Worm (Caenorhabditis elegans) whole organism, mixed stage, embryonic: ENCODE measurements around the gene F21D9.2.
"Not testable (repeated sequence)": the region's sequence is repeated elsewhere in the genome, so short reads cannot be mapped to it uniquely, and the experiment has no call there.

ENCODE experiments used
- M03D4.4 ChIP-seq: sonication (generic microtip); optimal IDR thresholded peaks from 2 replicates; lab custom pipeline; 2017; ENCODE audit warnings: mild to moderate bottlenecking, missing genetic modification characterization, missing compliant biosample characterization
- blmp-1 ChIP-seq: fragments of 150-350 bp; optimal IDR thresholded peaks from 2 replicates; lab custom pipeline; 2014; ENCODE audit warnings: missing biosample characterization, missing genetic modification characterization
- ceh-39 ChIP-seq: fragments of 150-350 bp; optimal IDR thresholded peaks from 2 replicates; lab custom pipeline; 2014; ENCODE audit warnings: missing biosample characterization, missing genetic modification characterization
- ceh-43 ChIP-seq: fragments of 200-800 bp; sonication (Bioruptor generic); optimal IDR thresholded peaks from 2 replicates; lab custom pipeline; 2018; ENCODE audit warnings: mild to moderate bottlenecking, missing genetic modification characterization, moderate library complexity, missing compliant biosample characterization
- ceh-83 ChIP-seq: fragments of 200-800 bp; sonication (Bioruptor generic); optimal IDR thresholded peaks from 2 replicates; lab custom pipeline; 2018; ENCODE audit warnings: mild to moderate bottlenecking, missing genetic modification characterization, missing compliant biosample characterization
- cnd-1 ChIP-seq: fragments of 200-800 bp; sonication (Bioruptor generic); optimal IDR thresholded peaks from 2 replicates; lab custom pipeline; 2018; ENCODE audit warnings: mild to moderate bottlenecking, missing genetic modification characterization, missing compliant biosample characterization
- elt-1 ChIP-seq: sonication (generic microtip); optimal IDR thresholded peaks from 2 replicates; lab custom pipeline; 2017; ENCODE audit warnings: missing genetic modification characterization, mild to moderate bottlenecking, missing compliant biosample characterization, antibody characterized with exemption, moderate library complexity, borderline replicate concordance; ENCODE audit not compliant: insufficient read depth
- elt-3 ChIP-seq: fragments of 150-350 bp; optimal IDR thresholded peaks from 2 replicates; lab custom pipeline; 2014; ENCODE audit warnings: missing biosample characterization, missing genetic modification characterization
- hlh-1 ChIP-seq: fragments of 150-350 bp; optimal IDR thresholded peaks from 2 replicates; lab custom pipeline; 2014; ENCODE audit warnings: missing biosample characterization, missing genetic modification reagents, missing genetic modification characterization
- lin-13 ChIP-seq: fragments of 150-350 bp; optimal IDR thresholded peaks from 2 replicates; lab custom pipeline; 2014; ENCODE audit warnings: missing biosample characterization, missing genetic modification characterization
- lsy-2 ChIP-seq: fragments of 150-350 bp; optimal IDR thresholded peaks from 2 replicates; lab custom pipeline; 2014; ENCODE audit warnings: missing biosample characterization, missing genetic modification characterization
- mab-5 ChIP-seq: fragments of 150-350 bp; optimal IDR thresholded peaks from 2 replicates; lab custom pipeline; 2014; ENCODE audit warnings: missing biosample characterization, missing genetic modification characterization
- mep-1 ChIP-seq: fragments of 150-350 bp; optimal IDR thresholded peaks from 2 replicates; lab custom pipeline; 2017; ENCODE audit warnings: missing biosample characterization, missing genetic modification reagents, missing genetic modification characterization, inconsistent platforms
- mls-2 ChIP-seq: sonication (generic microtip); optimal IDR thresholded peaks from 2 replicates; lab custom pipeline; 2016; ENCODE audit warnings: mild to moderate bottlenecking, missing genetic modification characterization, moderate library complexity, missing compliant biosample characterization
- nhr-2 ChIP-seq: fragments of 150-350 bp; optimal IDR thresholded peaks from 2 replicates; lab custom pipeline; 2014; ENCODE audit warnings: missing biosample characterization, missing genetic modification characterization
- nhr-237 ChIP-seq: fragments of 150-350 bp; optimal IDR thresholded peaks from 2 replicates; lab custom pipeline; 2014; ENCODE audit warnings: missing biosample characterization, missing genetic modification characterization
- nhr-28 ChIP-seq: fragments of 150-350 bp; optimal IDR thresholded peaks from 2 replicates; lab custom pipeline; 2014; ENCODE audit warnings: missing biosample characterization, missing genetic modification characterization
- nhr-76 ChIP-seq: sonication (generic microtip); optimal IDR thresholded peaks from 2 replicates; lab custom pipeline; 2017; ENCODE audit warnings: missing biosample characterization, missing genetic modification characterization
- sem-2 ChIP-seq: fragments of 200-800 bp; sonication (Bioruptor generic); optimal IDR thresholded peaks from 2 replicates; lab custom pipeline; 2018; ENCODE audit warnings: mild to moderate bottlenecking, missing genetic modification characterization, missing compliant biosample characterization
- snpc-4 ChIP-seq: fragments of 150-350 bp; optimal IDR thresholded peaks from 2 replicates; lab custom pipeline; 2014; ENCODE audit warnings: missing biosample characterization, missing genetic modification characterization
- sptf-1 ChIP-seq: sonication (generic microtip); optimal IDR thresholded peaks from 2 replicates; lab custom pipeline; 2017; ENCODE audit warnings: mild to moderate bottlenecking, missing genetic modification characterization, moderate library complexity, missing compliant biosample characterization
- tbx-8 ChIP-seq: fragments of 200-800 bp; sonication (Bioruptor generic); optimal IDR thresholded peaks from 2 replicates; lab custom pipeline; 2018; ENCODE audit warnings: mild to moderate bottlenecking, missing genetic modification characterization, moderate library complexity, missing compliant biosample characterization
- unc-120 ChIP-seq: sonication (generic microtip); optimal IDR thresholded peaks from 2 replicates; lab custom pipeline; 2017; ENCODE audit warnings: missing genetic modification characterization, missing compliant biosample characterization; ENCODE audit not compliant: poor library complexity, severe bottlenecking
- unc-39 ChIP-seq: fragments of 150-350 bp; optimal IDR thresholded peaks from 2 replicates; lab custom pipeline; 2014; ENCODE audit warnings: missing biosample characterization, missing genetic modification characterization
- unc-62 ChIP-seq: fragments of 150-350 bp; optimal IDR thresholded peaks from 2 replicates; lab custom pipeline; 2014; ENCODE audit warnings: missing biosample characterization, missing genetic modification reagents, missing genetic modification characterization
- zip-8 ChIP-seq: fragments of 150-350 bp; optimal IDR thresholded peaks from 2 replicates; lab custom pipeline; 2014; ENCODE audit warnings: missing biosample characterization, missing genetic modification characterization
- ztf-11 ChIP-seq: fragments of 150-350 bp; optimal IDR thresholded peaks from 2 replicates; lab custom pipeline; 2014; ENCODE audit warnings: missing biosample characterization, missing genetic modification characterization

The F21D9.2 gene

DNA sequence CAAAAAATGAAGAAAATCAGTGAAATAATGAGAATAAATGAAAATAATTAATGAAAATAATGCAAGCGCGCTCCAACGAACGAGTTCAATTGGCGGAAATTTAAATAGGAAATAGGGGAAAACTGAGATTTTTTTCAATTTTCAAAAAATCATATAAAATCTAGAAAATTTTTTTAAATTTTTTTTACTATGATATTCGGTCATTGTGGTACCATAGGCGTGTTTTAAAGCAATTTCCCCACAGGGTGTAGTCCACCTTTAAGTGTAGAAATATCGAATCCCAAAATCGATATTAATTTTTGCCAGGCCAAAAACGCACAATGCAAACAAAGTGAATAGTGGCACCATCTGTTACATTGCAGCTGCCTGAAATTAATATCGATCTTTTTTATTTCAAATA is 1.9 kb upstream of the F21D9.2 start, which contains the start of gene F21D9.1:
Gene F21D9.1 (plus strand): TSS at position 301 of the 400 bp plus-strand sequence.
- TF ChIP-seq mab-5 (tag; lab: Kevin White, UChicago); zip-8 (tag; lab: Kevin White, UChicago); cnd-1: not testable (repeated sequence)

DNA sequence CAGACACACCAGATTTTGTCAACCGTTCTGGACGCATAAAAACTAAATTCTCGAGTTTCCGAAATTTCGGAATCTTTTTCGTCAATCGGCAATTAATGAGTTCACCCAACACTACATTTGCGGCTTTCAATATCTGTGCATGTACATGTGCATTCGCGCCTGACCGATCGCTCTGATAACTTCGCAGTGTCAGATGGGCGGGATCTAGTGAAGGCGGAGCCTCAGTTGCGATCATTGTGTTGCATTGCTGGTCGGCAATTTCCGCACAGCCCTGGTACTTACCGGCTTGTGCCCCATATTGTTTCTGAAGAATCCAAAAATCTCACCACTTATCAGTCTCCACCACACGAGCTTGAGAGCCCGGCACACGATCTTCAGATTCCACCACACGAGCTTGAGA is 1.6 kb downstream of the F21D9.2 start:
- TF ChIP-seq M03D4.4 (tag; lab: Kevin White, UChicago) (no peak), ztf-11 (tag; lab: Kevin White, UChicago) (no peak), lsy-2 (tag; lab: Kevin White, UChicago) (no peak), sptf-1 (no peak), nhr-28 (tag; lab: Kevin White, UChicago) (no peak), lin-13 (tag; lab: Kevin White, UChicago) (no peak), blmp-1 (tag; lab: Kevin White, UChicago) (no peak)

DNA sequence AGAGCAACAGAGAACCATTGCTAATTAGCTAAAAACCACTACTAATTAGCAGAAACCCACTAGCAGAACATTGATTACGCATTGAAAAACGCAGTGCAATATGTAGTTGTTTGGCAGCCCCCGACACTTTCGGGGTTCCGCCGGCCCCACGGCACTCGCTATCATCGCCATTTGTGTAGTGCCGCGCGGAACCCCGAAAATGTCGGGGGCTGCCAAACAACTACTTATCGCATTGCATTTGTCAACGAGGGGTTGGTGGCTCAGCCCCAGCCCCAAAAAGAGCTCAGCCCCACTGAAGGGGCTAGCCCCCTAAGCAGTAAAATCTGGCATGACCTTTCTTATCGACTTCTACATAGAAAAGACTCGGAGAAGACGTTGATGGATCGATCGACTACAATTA is 2.8 kb downstream of the F21D9.2 start:
- no peak for TF ChIP-seq sem-2 (GFP tag; lab: Kevin White, UChicago)
- no peak for TF ChIP-seq ceh-83 (GFP tag; lab: Kevin White, UChicago)
- TF ChIP-seq nhr-237 (tag; lab: Kevin White, UChicago) = no peak
- no peak for TF ChIP-seq mab-5 (tag; lab: Kevin White, UChicago)
- no peak for TF ChIP-seq nhr-2 (tag; lab: Kevin White, UChicago)
- TF ChIP-seq, all 35 proteins: peak for 0

DNA sequence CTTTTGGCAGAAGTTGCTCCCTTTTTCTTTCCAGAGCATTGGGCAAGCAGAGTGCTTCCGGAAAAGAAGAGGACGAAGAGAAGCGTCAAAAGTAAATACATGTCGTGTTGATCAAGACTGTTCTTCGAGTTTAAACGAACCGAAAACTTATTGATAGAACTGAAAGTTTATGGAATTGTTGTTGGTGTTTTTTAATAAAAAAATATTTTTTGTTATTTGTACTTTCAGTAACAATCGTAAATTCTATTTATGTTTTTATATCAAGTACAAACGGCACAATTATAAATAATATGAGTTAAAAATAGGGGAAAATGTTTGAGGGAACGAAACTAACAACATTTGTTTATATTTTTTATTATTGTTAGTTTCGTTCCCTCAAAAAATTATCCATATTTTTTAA is 4.6 kb downstream of the F21D9.2 start, which contains the start of gene F21D9.3:
Gene F21D9.3 (minus strand): TSS at position 101 of the 400 bp plus-strand sequence.
- TF ChIP-seq ceh-83 (GFP tag; lab: Kevin White, UChicago) (no peak), ceh-43 (GFP tag; lab: Kevin White, UChicago) (no peak), nhr-76 (tag; lab: Kevin White, UChicago) (no peak), elt-1 (tag; lab: Kevin White, UChicago) (no peak)

DNA sequence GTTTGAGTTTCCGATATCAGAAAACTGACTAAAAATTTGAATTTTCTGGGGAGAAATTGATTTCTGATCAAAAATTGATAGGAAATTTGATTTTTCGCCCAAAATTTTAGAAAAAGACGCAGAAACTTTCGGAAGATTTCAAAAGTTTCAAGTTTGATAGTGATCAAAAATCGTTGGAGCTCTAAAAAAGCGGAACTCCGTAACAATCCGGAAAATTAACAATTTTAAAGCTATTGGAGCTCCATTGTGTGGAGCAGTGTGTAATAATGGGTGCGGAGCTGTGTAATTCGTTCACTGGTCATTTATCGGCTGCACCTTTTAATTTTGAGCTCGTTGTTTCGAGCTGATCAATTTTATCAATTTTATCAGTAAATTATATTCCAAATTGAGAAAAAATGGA is 8.7 kb downstream of the F21D9.2 start, which contains the start of gene F21D9.4:
Gene F21D9.4 (plus strand): TSS at position 301 of the 400 bp plus-strand sequence.
- no peak for TF ChIP-seq mls-2 (tag; lab: Kevin White, UChicago)
- TF ChIP-seq ceh-39 (tag; lab: Kevin White, UChicago) = no peak
- no peak for TF ChIP-seq ceh-43 (GFP tag; lab: Kevin White, UChicago)
- TF ChIP-seq elt-3 (tag; lab: Kevin White, UChicago) = no peak
- no peak for TF ChIP-seq tbx-8 (GFP tag; lab: Kevin White, UChicago)
- TF ChIP-seq elt-1 (tag; lab: Kevin White, UChicago) = no peak
- no peak for TF ChIP-seq lsy-2 (tag; lab: Kevin White, UChicago)
- no peak for TF ChIP-seq blmp-1 (tag; lab: Kevin White, UChicago)
- no peak for TF ChIP-seq M03D4.4 (tag; lab: Kevin White, UChicago)
- no peak for TF ChIP-seq hlh-1 (tag; lab: Kevin White, UChicago)
- TF ChIP-seq unc-39 (tag; lab: Kevin White, UChicago) = no peak
- no peak for TF ChIP-seq sem-2 (GFP tag; lab: Kevin White, UChicago)
- TF ChIP-seq ceh-83 (GFP tag; lab: Kevin White, UChicago) = no peak
- no peak for TF ChIP-seq nhr-28 (tag; lab: Kevin White, UChicago)
- no peak for TF ChIP-seq nhr-2 (tag; lab: Kevin White, UChicago)
- TF ChIP-seq zip-8 (tag; lab: Kevin White, UChicago) = no peak
- TF ChIP-seq, all 35 proteins: peak for 0

DNA sequence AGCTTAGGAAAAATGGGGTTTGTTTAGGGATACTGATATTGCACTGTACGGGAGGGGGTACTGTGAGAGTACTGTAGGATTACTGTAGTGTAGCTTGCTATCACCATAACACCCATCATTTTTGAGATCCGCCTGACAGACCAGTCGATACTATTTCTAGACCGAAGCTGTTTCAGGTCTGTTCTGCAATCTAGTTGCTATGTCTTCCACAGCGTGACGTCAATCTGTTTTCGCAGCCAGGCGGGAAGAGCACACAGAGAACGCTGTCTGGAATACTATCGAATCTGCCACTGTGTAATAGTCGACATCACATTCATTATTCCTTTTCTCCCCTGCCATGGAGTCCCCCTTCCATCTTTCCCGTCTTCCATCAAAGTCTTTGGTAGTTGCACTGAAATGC is 10.4 kb downstream of the F21D9.2 start, which contains the start of gene F21D9.11:
Gene F21D9.11 (plus strand): TSS at position 301 of the 400 bp plus-strand sequence.
- TF ChIP-seq zip-8 (tag; lab: Kevin White, UChicago) = no peak
- TF ChIP-seq mls-2 (tag; lab: Kevin White, UChicago) = no peak
- TF ChIP-seq mab-5 (tag; lab: Kevin White, UChicago) = no peak
- TF ChIP-seq elt-3 (tag; lab: Kevin White, UChicago) = no peak
- TF ChIP-seq tbx-8 (GFP tag; lab: Kevin White, UChicago) = no peak
- TF ChIP-seq ceh-83 (GFP tag; lab: Kevin White, UChicago) = no peak
- no peak for TF ChIP-seq hlh-1 (tag; lab: Kevin White, UChicago)
- TF ChIP-seq nhr-2 (tag; lab: Kevin White, UChicago) = no peak
- TF ChIP-seq lsy-2 (tag; lab: Kevin White, UChicago) = no peak
- TF ChIP-seq cnd-1 = no peak
- TF ChIP-seq ceh-43 (GFP tag; lab: Kevin White, UChicago) = no peak
- TF ChIP-seq nhr-28 (tag; lab: Kevin White, UChicago) = no peak
- TF ChIP-seq elt-1 (tag; lab: Kevin White, UChicago) = no peak
- TF ChIP-seq snpc-4 = no peak
- TF ChIP-seq mep-1 = no peak
- TF ChIP-seq unc-62 (GFP tag; lab: Kevin White, UChicago) = no peak
- TF ChIP-seq unc-120 = no peak
- no peak for TF ChIP-seq ztf-11 (tag; lab: Kevin White, UChicago)
